Worm (Caenorhabditis elegans): Measurements from ENCODE around the gene his-42.

ce11 chrII:13852004-13852403 is 23.5 kb upstream of the his-42 start, which contains the start of gene F08G2.8:
- TF ChIP-seq fkh-6 (tag; optimal IDR thresholded peaks at IDR 0.05) (no peak), pqm-1 (tag; optimal IDR thresholded peaks at IDR 0.05) (no peak)

Measured in whole organism, late embryonic.